Fruit fly (Drosophila melanogaster): ENCODE measurements around the gene Rab27.

Gene Rab27

dm6 chrX:1465707-1466504 is 10.9 kb downstream of the Rab27 start, which contains the start of the genes O-fut2 and CG14777:
Gene O-fut2 (minus strand): TSS chrX:1465996.
Gene CG14777 (plus strand): TSS chrX:1466134.
- TF ChIP-seq cyc (GFP tag; optimal IDR thresholded peaks at IDR 0.05) (peak; percentile 47), svp (GFP tag) (peak; percentile 84), Sox102F (GFP tag; optimal IDR thresholded peaks at IDR 0.05) (peak; percentile 63), CG15336 (GFP tag; IDR thresholded peaks at IDR 0.05) (peak; percentile 75), CG34406 (GFP tag; optimal IDR thresholded peaks at IDR 0.05) (peak; percentile 54), fd59A (GFP tag; optimal IDR thresholded peaks at IDR 0.05) (peak; percentile 18), CG32006 (GFP tag; optimal IDR thresholded peaks at IDR 0.05) (peak; percentile 80), eg (GFP tag; IDR thresholded peaks at IDR 0.05) (peak; percentile 77), fkh (GFP tag; optimal IDR thresholded peaks at IDR 0.05) (no peak), CG8632 (GFP tag; optimal IDR thresholded peaks at IDR 0.05) (peak; percentile 32), CG6163 (GFP tag; IDR thresholded peaks at IDR 0.05) (peak; percentile 69), CG11902 (GFP tag; optimal IDR thresholded peaks at IDR 0.05) (peak; percentile 35), CG8319 (GFP tag; optimal IDR thresholded peaks at IDR 0.05) (no peak), net (GFP tag; optimal IDR thresholded peaks at IDR 0.05) (no peak), CG7368 (GFP tag; optimal IDR thresholded peaks at IDR 0.05) (no peak), Ets96B (tag; optimal IDR thresholded peaks at IDR 0.05) (peak; percentile 13), CG16779 (tag; optimal IDR thresholded peaks at IDR 0.05) (no peak), CG11762 (GFP tag; optimal IDR thresholded peaks at IDR 0.05; ENCODE audit: insufficient read depth) (peak; percentile 13), Sox14 (GFP tag; optimal IDR thresholded peaks at IDR 0.05) (peak; percentile 78), Hr39 (GFP tag; optimal IDR thresholded peaks at IDR 0.05) (peak; percentile 72), CG11294 (GFP tag; IDR thresholded peaks at IDR 0.05) (peak; percentile 12; the same call in 1 of the 2 replicates), CG3032 (tag; optimal IDR thresholded peaks at IDR 0.05) (peak; percentile 32), Eip93F (GFP tag; optimal IDR thresholded peaks at IDR 0.05) (no peak), CG4318 (GFP tag; optimal IDR thresholded peaks at IDR 0.05) (no peak), Lpt (GFP tag; optimal IDR thresholded peaks at IDR 0.05) (peak; percentile 31), achi (GFP tag; optimal IDR thresholded peaks at IDR 0.05) (peak; percentile 60), Blimp-1 (GFP tag; optimal IDR thresholded peaks at IDR 0.05) (no peak), CG31627 (GFP tag; optimal IDR thresholded peaks at IDR 0.05) (peak; percentile 59), OdsH (GFP tag; optimal IDR thresholded peaks at IDR 0.05) (no peak), CG6792 (GFP tag; optimal IDR thresholded peaks at IDR 0.05) (peak; percentile 54), esn (GFP tag; optimal IDR thresholded peaks at IDR 0.05) (peak; percentile 69), CG10631 (GFP tag; optimal IDR thresholded peaks at IDR 0.05) (no peak), Gug (GFP tag; IDR thresholded peaks at IDR 0.05) (peak; percentile 60; the same call in 1 of the 2 replicates), salr (GFP tag; optimal IDR thresholded peaks at IDR 0.05) (no peak), fd85E (GFP tag; optimal IDR thresholded peaks at IDR 0.05) (no peak), CG9139 (GFP tag; optimal IDR thresholded peaks at IDR 0.05) (no peak), Hr4 (GFP tag; optimal IDR thresholded peaks at IDR 0.05) (peak; percentile 67), Hr38 (GFP tag; optimal IDR thresholded peaks at IDR 0.05) (no peak), acj6 (GFP tag; optimal IDR thresholded peaks at IDR 0.05) (peak; percentile 72), Eip75B (GFP tag; optimal IDR thresholded peaks at IDR 0.05) (peak; percentile 57), ss (GFP tag; optimal IDR thresholded peaks at IDR 0.05) (peak in 1 of 2 experiments; percentile 30), dsx (GFP tag; optimal IDR thresholded peaks at IDR 0.05; ENCODE audit: poor library complexity, severe bottlenecking) (no peak), CG1621 (tag; optimal IDR thresholded peaks at IDR 0.05) (no peak), vri (GFP tag; optimal IDR thresholded peaks at IDR 0.05) (no peak), CG6808 (GFP tag; optimal IDR thresholded peaks at IDR 0.05) (no peak), Smox (GFP tag; optimal IDR thresholded peaks at IDR 0.05) (peak; percentile 58), dac (GFP tag; optimal IDR thresholded peaks at IDR 0.05) (peak; percentile 31), lz (GFP tag; optimal IDR thresholded peaks at IDR 0.05) (peak; percentile 51), Sox15 (GFP tag; optimal IDR thresholded peaks at IDR 0.05) (peak; percentile 43), CG6854 (GFP tag; optimal IDR thresholded peaks at IDR 0.05) (no peak)

Data from whole organism, prepupa.